In genomic region chrIV:10507586-10507985, ce11 we compare ENCODE assay signal across 7 worm cellular contexts.
A peak's percentile ranks its signal among the peaks of the same experiment; 100 is the strongest.
TF ChIP-seq lines count a peak whose summit lies in the region.

No protein-coding gene starts in this region.

TF ChIP-seq in whole organism, L1 larva, 84 proteins besides CTCF, POLR2A, EP300 and RAD21 (continues in another document):
- no peak for TF ChIP-seq hpl-2 (GFP tag; optimal IDR thresholded peaks at IDR 0.05; lab: Kevin White, UChicago)
- no peak for TF ChIP-seq jun-1 (tag; optimal IDR thresholded peaks at IDR 0.05; lab: Kevin White, UChicago)
- peak; percentile 73 for TF ChIP-seq nhr-71 (tag; optimal IDR thresholded peaks at IDR 0.05; lab: Kevin White, UChicago)
- TF ChIP-seq snu-23 (GFP tag; optimal IDR thresholded peaks at IDR 0.05; lab: Kevin White, UChicago): peak; percentile 29
- peak; percentile 22 for TF ChIP-seq xbp-1 (tag; optimal IDR thresholded peaks at IDR 0.05; lab: Kevin White, UChicago)
- TF ChIP-seq mef-2 (tag; optimal IDR thresholded peaks at IDR 0.05; lab: Kevin White, UChicago): peak; percentile 58
- TF ChIP-seq lin-35 (GFP tag; optimal IDR thresholded peaks at IDR 0.05; lab: Kevin White, UChicago): peak in 1 of 2 experiments; percentile 18
- no peak for TF ChIP-seq nhr-28 (tag; optimal IDR thresholded peaks at IDR 0.05; lab: Kevin White, UChicago)
- peak in 1 of 3 experiments; percentile 8 for TF ChIP-seq ceh-82 (tag; optimal IDR thresholded peaks at IDR 0.05; lab: Kevin White, UChicago)
- TF ChIP-seq unc-86 (tag; optimal IDR thresholded peaks at IDR 0.05; lab: Kevin White, UChicago): peak; percentile 93
- peak; percentile 68 for TF ChIP-seq nhr-47 (tag; optimal IDR thresholded peaks at IDR 0.05; lab: Kevin White, UChicago)
- peak; percentile 88 for TF ChIP-seq lin-14 (GFP tag; optimal IDR thresholded peaks at IDR 0.05; lab: Kevin White, UChicago)
- peak; percentile 87 for TF ChIP-seq egl-13 (tag; optimal IDR thresholded peaks at IDR 0.05; lab: Kevin White, UChicago)

TF ChIP-seq in whole organism, L2 larva, 48 proteins besides CTCF, POLR2A, EP300 and RAD21 (continues in another document):
- TF ChIP-seq nhr-12 (tag; optimal IDR thresholded peaks at IDR 0.05; lab: Kevin White, UChicago) (no peak), unc-55 (GFP tag; optimal IDR thresholded peaks at IDR 0.05; lab: Kevin White, UChicago) (peak; percentile 46), dmd-4 (tag; optimal IDR thresholded peaks at IDR 0.05; lab: Kevin White, UChicago) (no peak), sem-4 (tag; optimal IDR thresholded peaks at IDR 0.05; lab: Kevin White, UChicago) (no peak), zag-1 (tag; optimal IDR thresholded peaks at IDR 0.05; lab: Kevin White, UChicago) (peak; percentile 19), C34F6.9 (tag; optimal IDR thresholded peaks at IDR 0.05; lab: Kevin White, UChicago) (peak; percentile 72), lsy-2 (tag; optimal IDR thresholded peaks at IDR 0.05; lab: Kevin White, UChicago) (peak in 1 of 2 experiments; percentile 45), crh-2 (tag; optimal IDR thresholded peaks at IDR 0.05; lab: Kevin White, UChicago) (peak; percentile 32), mdl-1 (tag; optimal IDR thresholded peaks at IDR 0.05; lab: Kevin White, UChicago) (peak in 1 of 2 experiments; percentile 6), nhr-129 (tag; optimal IDR thresholded peaks at IDR 0.05; lab: Kevin White, UChicago) (peak; percentile 25), F13H6.1 (tag; optimal IDR thresholded peaks at IDR 0.05; lab: Kevin White, UChicago) (peak; percentile 1), lin-13 (GFP tag; optimal IDR thresholded peaks at IDR 0.05; lab: Kevin White, UChicago) (peak; percentile 24), nhr-77 (tag; optimal IDR thresholded peaks at IDR 0.05; lab: Kevin White, UChicago) (no peak)

TF ChIP-seq in whole organism, L3 larva, 47 proteins besides CTCF, POLR2A, EP300 and RAD21 (continues in another document):
- no peak for TF ChIP-seq ceh-82 (tag; optimal IDR thresholded peaks at IDR 0.05; lab: Kevin White, UChicago)
- TF ChIP-seq unc-39 (tag; optimal IDR thresholded peaks at IDR 0.05; lab: Kevin White, UChicago): no peak
- no peak for TF ChIP-seq egl-27 (tag; optimal IDR thresholded peaks at IDR 0.05; lab: Kevin White, UChicago)
- TF ChIP-seq mml-1 (tag; optimal IDR thresholded peaks at IDR 0.05; lab: Kevin White, UChicago): no peak
- no peak for TF ChIP-seq zag-1 (tag; optimal IDR thresholded peaks at IDR 0.05; lab: Kevin White, UChicago)
- TF ChIP-seq tbx-2 (tag; optimal IDR thresholded peaks at IDR 0.05; lab: Kevin White, UChicago): no peak
- TF ChIP-seq nhr-43 (tag; optimal IDR thresholded peaks at IDR 0.05; lab: Kevin White, UChicago; ENCODE audit: poor library complexity, severe bottlenecking): no peak
- peak; percentile 55 for TF ChIP-seq nfya-1 (tag; optimal IDR thresholded peaks at IDR 0.05; lab: Kevin White, UChicago; ENCODE audit: insufficient read depth)
- no peak for TF ChIP-seq nhr-67 (tag; optimal IDR thresholded peaks at IDR 0.05; lab: Kevin White, UChicago)
- TF ChIP-seq fkh-10 (GFP tag; optimal IDR thresholded peaks at IDR 0.05; lab: Kevin White, UChicago): peak; percentile 86
- peak; percentile 5 for TF ChIP-seq hmg-11 (tag; optimal IDR thresholded peaks at IDR 0.05; lab: Kevin White, UChicago)
- TF ChIP-seq mdl-1 (tag; optimal IDR thresholded peaks at IDR 0.05; lab: Kevin White, UChicago): no peak
- TF ChIP-seq nhr-11 (tag; optimal IDR thresholded peaks at IDR 0.05; lab: Kevin White, UChicago): no peak
- TF ChIP-seq elt-1 (tag; optimal IDR thresholded peaks at IDR 0.05; lab: Kevin White, UChicago): no peak

TF ChIP-seq in whole organism, L4 larva, 104 proteins besides CTCF, POLR2A, EP300 and RAD21 (continues in another document):
- peak; percentile 83 for TF ChIP-seq fkh-10 (GFP tag; optimal IDR thresholded peaks at IDR 0.05; lab: Kevin White, UChicago)
- TF ChIP-seq mep-1 (tag; optimal IDR thresholded peaks at IDR 0.05; lab: Kevin White, UChicago): peak; percentile 13
- no peak for TF ChIP-seq dmd-9 (GFP tag; IDR thresholded peaks at IDR 0.05; lab: Robert Waterston, UW)
- peak; percentile 65 for TF ChIP-seq ces-1 (GFP tag; optimal IDR thresholded peaks at IDR 0.05; lab: Kevin White, UChicago)
- TF ChIP-seq hlh-30 (tag; optimal IDR thresholded peaks at IDR 0.05; lab: Kevin White, UChicago; ENCODE audit: insufficient read depth): peak; percentile 7
- TF ChIP-seq skn-1 (tag; optimal IDR thresholded peaks at IDR 0.05; lab: Kevin White, UChicago): no peak
- TF ChIP-seq madf-9 (GFP tag; conservative IDR thresholded peaks at IDR 0.05; lab: Robert Waterston, UW): no peak
- peak in 1 of 2 experiments; percentile 44 for TF ChIP-seq lsy-2 (tag; optimal IDR thresholded peaks at IDR 0.05; lab: Kevin White, UChicago)
- no peak for TF ChIP-seq zip-11 (GFP tag; IDR thresholded peaks at IDR 0.05; lab: Robert Waterston, UW)
- TF ChIP-seq nhr-11 (tag; optimal IDR thresholded peaks at IDR 0.05; lab: Kevin White, UChicago): no peak
- no peak for TF ChIP-seq dve-1 (tag; optimal IDR thresholded peaks at IDR 0.05; lab: Kevin White, UChicago; ENCODE audit: insufficient read depth)
- TF ChIP-seq dmd-6 (GFP tag; IDR thresholded peaks at IDR 0.05; lab: Robert Waterston, UW): peak; percentile 10; the same call in 1 of the 2 replicates
- TF ChIP-seq ctbp-1 (GFP tag; IDR thresholded peaks at IDR 0.05; lab: Robert Waterston, UW): peak; percentile 57

TF ChIP-seq in whole organism, late embryonic, 69 proteins besides CTCF, POLR2A, EP300 and RAD21:
- no peak for TF ChIP-seq lin-11 (tag; optimal IDR thresholded peaks at IDR 0.05; lab: Kevin White, UChicago)
- TF ChIP-seq unc-42 (tag; optimal IDR thresholded peaks at IDR 0.05; lab: Kevin White, UChicago): peak; percentile 93

TF ChIP-seq in whole organism, mixed stage, embryonic, 35 proteins besides CTCF, POLR2A, EP300 and RAD21:
- TF ChIP-seq flh-1 (GFP tag; optimal IDR thresholded peaks at IDR 0.05; lab: Kevin White, UChicago) (no peak), lsy-2 (tag; optimal IDR thresholded peaks at IDR 0.05; lab: Kevin White, UChicago) (no peak), ces-1 (GFP tag; optimal IDR thresholded peaks at IDR 0.05; lab: Kevin White, UChicago) (peak; percentile 68), pha-4 (tag; optimal IDR thresholded peaks at IDR 0.05; lab: Kevin White, UChicago) (no peak)
TF ChIP-seq in whole organism, mixed stage, embryonic: peak in this region for 1.

TF ChIP-seq in whole organism, young adult, 124 proteins besides CTCF, POLR2A, EP300 and RAD21:
- TF ChIP-seq lin-40 (tag; optimal IDR thresholded peaks at IDR 0.05; lab: Kevin White, UChicago) (peak; percentile 12), pha-4 (tag; optimal IDR thresholded peaks at IDR 0.05; lab: Kevin White, UChicago) (no peak)
